Worm (Caenorhabditis elegans) whole organism, L3 larva: ENCODE measurements around the gene ergi-2.

ENCODE experiments used
- R02D3.7 ChIP-seq: fragments of 150-350 bp; optimal IDR thresholded peaks from 2 replicates; lab custom pipeline; 2014; ENCODE audit warnings: missing biosample characterization, missing genetic modification characterization
- ZK546.5 ChIP-seq: sonication (generic microtip); optimal IDR thresholded peaks from 2 replicates; lab custom pipeline; 2017; ENCODE audit warnings: missing biosample characterization, missing genetic modification characterization
- aly-2 ChIP-seq: fragments of 150-350 bp; optimal IDR thresholded peaks from 2 replicates; lab custom pipeline; 2014; ENCODE audit warnings: missing biosample characterization, missing genetic modification characterization
- ama-1 ChIP-seq: fragments of 150-350 bp; optimal IDR thresholded peaks from 2 replicates; lab custom pipeline; 2018
- ceh-28 ChIP-seq: fragments of 150-350 bp; optimal IDR thresholded peaks from 2 replicates; lab custom pipeline; 2014; ENCODE audit warnings: missing biosample characterization, missing genetic modification reagents, missing genetic modification characterization
- ceh-82 ChIP-seq: fragments of 150-350 bp; optimal IDR thresholded peaks from 2 replicates; lab custom pipeline; 2014; ENCODE audit warnings: missing biosample characterization, missing genetic modification characterization
- ceh-9 ChIP-seq: sonication (generic microtip); optimal IDR thresholded peaks from 2 replicates; lab custom pipeline; 2018; ENCODE audit warnings: missing biosample characterization, missing genetic modification characterization
- daf-12 ChIP-seq: fragments of 150-350 bp; optimal IDR thresholded peaks from 2 replicates; lab custom pipeline; 2014; ENCODE audit warnings: missing biosample characterization, missing genetic modification reagents, missing genetic modification characterization
- egl-27 ChIP-seq: sonication (generic microtip); optimal IDR thresholded peaks from 4 replicates; lab custom pipeline; 2017; ENCODE audit warnings: missing biosample characterization, missing genetic modification reagents, missing genetic modification characterization
- elt-1 ChIP-seq: fragments of 150-350 bp; optimal IDR thresholded peaks from 2 replicates; lab custom pipeline; 2014; ENCODE audit warnings: missing biosample characterization, missing genetic modification characterization
- elt-2 ChIP-seq: sonication (generic microtip); optimal IDR thresholded peaks from 2 replicates; lab custom pipeline; 2016; ENCODE audit warnings: missing genetic modification reagents, mild to moderate bottlenecking, missing genetic modification characterization, missing compliant biosample characterization
- elt-3 ChIP-seq, 3 experiments: fragments of 150-350 bp in 1 of 3; sonication (generic microtip) in 2 of 3; optimal IDR thresholded peaks; 2 replicates in 2 of 3; 4 replicates in 1 of 3; lab custom pipeline; 2014 to 2017; ENCODE audit warnings: missing biosample characterization in 3 of 3, missing genetic modification characterization in 3 of 3
- eor-1 ChIP-seq, 2 experiments: fragments of 150-350 bp; optimal IDR thresholded peaks; 2 replicates each; lab custom pipeline; 2014 to 2018; ENCODE audit warnings: missing biosample characterization in 2 of 2, missing genetic modification characterization in 2 of 2
- fos-1 ChIP-seq: fragments of 150-350 bp; optimal IDR thresholded peaks from 2 replicates; lab custom pipeline; 2014; ENCODE audit warnings: missing biosample characterization, missing genetic modification characterization
- jun-1 ChIP-seq: fragments of 150-350 bp; optimal IDR thresholded peaks from 2 replicates; lab custom pipeline; 2014; ENCODE audit warnings: missing biosample characterization, missing genetic modification reagents, missing genetic modification characterization
- lin-15B ChIP-seq: fragments of 150-350 bp; optimal IDR thresholded peaks from 2 replicates; lab custom pipeline; 2014; ENCODE audit warnings: missing biosample characterization, missing genetic modification characterization
- mdl-1 ChIP-seq: fragments of 150-350 bp; optimal IDR thresholded peaks from 2 replicates; lab custom pipeline; 2014; ENCODE audit warnings: missing biosample characterization, missing genetic modification characterization
- nfya-1 ChIP-seq: sonication (generic microtip); optimal IDR thresholded peaks from 2 replicates; lab custom pipeline; 2017; ENCODE audit warnings: missing genetic modification characterization, mild to moderate bottlenecking, missing compliant biosample characterization, antibody characterized with exemption, moderate library complexity; ENCODE audit not compliant: insufficient read depth
- nhr-12 ChIP-seq: fragments of 150-350 bp; optimal IDR thresholded peaks from 2 replicates; lab custom pipeline; 2014; ENCODE audit warnings: missing biosample characterization, missing genetic modification characterization
- nhr-23 ChIP-seq: fragments of 150-350 bp; optimal IDR thresholded peaks from 2 replicates; lab custom pipeline; 2014; ENCODE audit warnings: missing biosample characterization, missing genetic modification reagents, missing genetic modification characterization
- nhr-237 ChIP-seq: fragments of 150-350 bp; optimal IDR thresholded peaks from 2 replicates; lab custom pipeline; 2014; ENCODE audit warnings: missing biosample characterization, missing genetic modification characterization
- nhr-25 ChIP-seq: sonication (generic microtip); optimal IDR thresholded peaks from 2 replicates; lab custom pipeline; 2017; ENCODE audit warnings: missing biosample characterization, missing genetic modification characterization
- nhr-43 ChIP-seq: sonication (generic microtip); optimal IDR thresholded peaks from 2 replicates; lab custom pipeline; 2016; ENCODE audit warnings: mild to moderate bottlenecking, missing genetic modification characterization, missing compliant biosample characterization; ENCODE audit not compliant: poor library complexity, severe bottlenecking
- nhr-67 ChIP-seq: fragments of 150-350 bp; optimal IDR thresholded peaks from 2 replicates; lab custom pipeline; 2014; ENCODE audit warnings: missing biosample characterization, missing genetic modification characterization
- nhr-76 ChIP-seq: fragments of 150-350 bp; sonication (generic microtip); optimal IDR thresholded peaks from 5 replicates; lab custom pipeline; 2014; ENCODE audit warnings: missing biosample characterization, missing genetic modification characterization
- nhr-77 ChIP-seq: fragments of 150-350 bp; optimal IDR thresholded peaks from 2 replicates; lab custom pipeline; 2014; ENCODE audit warnings: missing biosample characterization, missing genetic modification characterization
- pha-4 ChIP-seq: fragments of 150-350 bp; optimal IDR thresholded peaks from 2 replicates; lab custom pipeline; 2014; ENCODE audit warnings: missing biosample characterization, missing genetic modification reagents, missing genetic modification characterization
- pqm-1 ChIP-seq: fragments of 150-350 bp; optimal IDR thresholded peaks from 2 replicates; lab custom pipeline; 2017; ENCODE audit warnings: missing biosample characterization, missing genetic modification characterization, inconsistent platforms
- sea-2 ChIP-seq: fragments of 150-350 bp; sonication (generic microtip); optimal IDR thresholded peaks from 4 replicates; lab custom pipeline; 2014; ENCODE audit warnings: missing biosample characterization, missing genetic modification reagents, missing genetic modification characterization
- snpc-4 ChIP-seq: fragments of 150-350 bp; optimal IDR thresholded peaks from 2 replicates; lab custom pipeline; 2014; ENCODE audit warnings: missing biosample characterization, missing genetic modification characterization
- unc-39 ChIP-seq: sonication (generic microtip); optimal IDR thresholded peaks from 4 replicates; lab custom pipeline; 2017; ENCODE audit warnings: missing biosample characterization, missing genetic modification characterization
- unc-62 ChIP-seq: fragments of 150-350 bp; sonication (generic microtip); optimal IDR thresholded peaks from 4 replicates; lab custom pipeline; 2014; ENCODE audit warnings: missing biosample characterization, missing genetic modification reagents, missing genetic modification characterization
- zag-1 ChIP-seq: fragments of 150-350 bp; optimal IDR thresholded peaks from 2 replicates; lab custom pipeline; 2014; ENCODE audit warnings: missing biosample characterization, missing genetic modification characterization
- ztf-11 ChIP-seq: fragments of 150-350 bp; optimal IDR thresholded peaks from 2 replicates; lab custom pipeline; 2014; ENCODE audit warnings: missing biosample characterization, missing genetic modification characterization
- ztf-4 ChIP-seq: fragments of 150-350 bp; optimal IDR thresholded peaks from 2 replicates; lab custom pipeline; 2014; ENCODE audit warnings: missing biosample characterization, missing genetic modification characterization

The ergi-2 gene

DNA sequence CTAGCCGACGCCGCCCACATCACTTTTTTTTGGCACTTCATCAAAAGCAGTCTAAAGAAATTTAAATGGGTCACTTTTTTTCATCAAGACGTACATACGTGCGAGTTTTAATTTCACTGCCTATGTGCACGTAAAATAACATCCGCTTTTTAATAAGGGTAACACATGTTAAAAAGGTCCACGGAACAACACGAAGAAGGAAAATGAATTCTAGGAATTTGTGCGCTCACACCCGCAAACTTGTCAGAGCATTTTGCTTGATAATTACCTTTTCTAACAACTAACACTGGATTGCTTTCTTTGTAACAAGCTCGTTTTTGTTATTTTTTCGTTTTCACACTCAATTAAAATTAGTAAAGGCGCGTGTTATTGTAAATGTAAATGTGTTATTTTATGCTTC lies 1.6 kb upstream of the ergi-2 start:
- TF ChIP-seq elt-1 (tag; lab: Kevin White, UChicago) (no peak), nfya-1 (no peak), nhr-23 (tag; lab: Kevin White, UChicago) (no peak), daf-12 (tag; lab: Kevin White, UChicago) (no peak), pha-4 (tag; lab: Kevin White, UChicago) (no peak), zag-1 (tag; lab: Kevin White, UChicago) (no peak), lin-15B (tag; lab: Kevin White, UChicago) (no peak), jun-1 (tag; lab: Kevin White, UChicago) (no peak), nhr-77 (tag; lab: Kevin White, UChicago) (no peak), ceh-82 (tag; lab: Kevin White, UChicago) (no peak), R02D3.7 (tag; lab: Kevin White, UChicago) (no peak)
- TF ChIP-seq, all 47 proteins: peak for 0

DNA sequence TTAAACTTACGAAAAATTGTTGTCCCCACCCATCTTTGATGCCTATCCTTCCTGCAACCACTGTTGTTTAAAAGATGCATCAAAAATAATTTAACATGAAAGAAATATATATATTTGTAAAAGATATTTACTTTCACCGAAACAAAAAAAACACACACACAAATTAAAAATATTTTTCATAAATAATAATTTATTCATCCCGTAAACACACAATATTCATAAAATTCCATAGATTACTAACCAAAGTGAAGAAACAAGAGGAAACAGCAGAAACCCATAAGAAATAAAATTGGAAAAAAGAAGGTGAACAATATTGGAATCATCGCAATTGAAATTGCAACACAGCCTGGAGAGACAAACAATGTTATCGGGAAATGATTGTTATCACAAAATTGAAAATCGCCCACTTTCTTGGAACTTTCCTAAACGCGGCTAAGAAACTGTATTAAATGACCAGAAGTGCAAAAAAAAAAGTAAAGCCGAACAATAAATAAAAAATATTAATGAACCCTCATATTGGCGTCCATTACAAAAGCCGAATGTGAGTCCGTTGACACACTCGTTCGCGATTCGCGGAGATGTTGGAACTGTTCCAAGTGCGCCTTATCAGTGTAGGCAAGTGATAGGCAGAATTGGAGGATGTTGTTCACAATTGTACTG lies 3.1 kb downstream of the ergi-2 start, which contains the start of gene slc-25A18.1:
TSS of gene slc-25A18.1 (minus strand) at position 51 of the 660 bp plus-strand sequence.
- TF ChIP-seq egl-27 (tag; lab: Kevin White, UChicago) (no peak), elt-2 (tag; lab: Kevin White, UChicago) (peak; percentile 50)

DNA sequence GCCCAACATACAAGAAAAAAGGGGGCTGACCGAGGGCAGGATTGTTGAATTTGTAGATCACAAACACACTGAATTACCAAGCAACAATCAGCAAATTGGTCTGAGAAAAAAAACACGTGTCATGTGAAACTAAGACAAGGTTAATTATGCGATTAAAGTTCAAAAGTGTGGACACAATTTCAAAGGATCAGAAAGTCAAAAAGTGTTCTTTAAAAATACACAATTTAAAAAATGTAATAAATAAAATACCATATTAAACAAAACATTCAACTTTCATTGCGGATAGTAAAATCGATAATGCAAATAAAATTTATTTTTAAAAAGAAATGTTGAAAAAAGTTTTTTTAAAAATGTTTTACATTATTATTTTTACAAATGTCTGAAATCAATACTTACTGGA lies 8.0 kb downstream of the ergi-2 start, which contains the start of gene cutl-3:
TSS of gene cutl-3 (minus strand) at position 101 of the 400 bp plus-strand sequence.
- TF ChIP-seq nhr-23 (tag; lab: Kevin White, UChicago) = no peak
- no peak for TF ChIP-seq ceh-9 (tag; lab: Kevin White, UChicago)
- TF ChIP-seq nhr-12 (tag; lab: Kevin White, UChicago) = no peak
- TF ChIP-seq unc-62 (GFP tag; lab: Kevin White, UChicago) = no peak
- TF ChIP-seq aly-2 (tag; lab: Kevin White, UChicago) = no peak
- no peak for TF ChIP-seq eor-1 (tag; optimal IDR thresholded peaks at IDR 0.05; lab: Kevin White, UChicago)
- no peak for TF ChIP-seq unc-39
- TF ChIP-seq nhr-67 (tag; lab: Kevin White, UChicago) = no peak
- TF ChIP-seq nhr-237 (tag; lab: Kevin White, UChicago) = no peak
- TF ChIP-seq mdl-1 (tag; lab: Kevin White, UChicago) = no peak

DNA sequence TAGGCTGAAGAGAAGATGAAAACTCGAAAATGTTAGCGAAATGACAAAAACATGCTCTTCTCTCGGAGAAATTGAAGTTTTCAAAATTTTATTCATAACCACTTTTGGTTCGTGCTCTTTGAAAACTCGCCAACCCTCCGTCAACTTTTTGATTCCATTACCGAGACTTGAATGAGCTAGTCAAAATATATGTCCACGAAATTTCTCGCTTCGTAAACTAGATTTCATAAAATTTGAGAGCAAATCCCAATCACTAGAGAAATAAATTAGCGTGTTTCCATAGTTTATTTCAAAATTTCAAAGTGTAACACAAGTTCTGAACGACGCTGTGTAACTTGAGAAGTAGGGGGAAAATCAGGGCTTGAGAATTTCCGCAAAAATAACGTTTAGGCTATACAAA lies 13.4 kb downstream of the ergi-2 start:
- TF ChIP-seq ztf-11 (no peak), sea-2 (GFP tag; lab: Kevin White, UChicago) (no peak), ama-1 (no peak), pqm-1 (no peak), nhr-76 (tag; lab: Kevin White, UChicago) (no peak), elt-3 (tag; optimal IDR thresholded peaks at IDR 0.05; lab: Kevin White, UChicago) (no peak), fos-1 (no peak), elt-1 (tag; lab: Kevin White, UChicago) (no peak), ceh-82 (tag; lab: Kevin White, UChicago) (no peak), nhr-77 (tag; lab: Kevin White, UChicago) (no peak), nhr-12 (tag; lab: Kevin White, UChicago) (no peak), nhr-43 (tag; lab: Kevin White, UChicago) (no peak), snpc-4 (tag; lab: Kevin White, UChicago) (no peak), nfya-1 (no peak)
- TF ChIP-seq, all 47 proteins: peak for 0

DNA sequence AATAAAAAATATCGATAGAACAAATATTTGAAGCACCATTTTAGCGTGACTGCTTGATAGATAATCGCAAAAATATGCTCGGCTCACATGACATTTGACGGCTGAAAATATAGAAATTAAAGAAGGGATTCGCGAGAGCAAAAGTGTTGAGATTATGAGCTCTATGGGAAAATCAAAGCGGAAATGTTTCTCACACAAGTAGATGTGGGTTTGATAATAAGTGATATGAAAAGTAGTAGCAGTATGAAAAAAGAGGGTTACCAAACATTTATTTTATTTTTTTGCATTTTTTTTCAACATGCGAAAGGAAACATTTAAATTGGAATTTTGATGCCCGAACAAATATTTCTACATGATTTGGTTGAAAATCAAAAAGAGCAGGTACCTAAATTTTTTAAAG lies 15.8 kb downstream of the ergi-2 start, which contains the start of gene iglr-1:
TSS of gene iglr-1 (minus strand) at position 101 of the 400 bp plus-strand sequence.
- TF ChIP-seq nfya-1 = no peak
- no peak for TF ChIP-seq ZK546.5 (tag; lab: Kevin White, UChicago)
- TF ChIP-seq eor-1 (tag; optimal IDR thresholded peaks at IDR 0.05; lab: Kevin White, UChicago) = no peak
- no peak for TF ChIP-seq ceh-28 (tag; lab: Kevin White, UChicago)
- TF ChIP-seq snpc-4 (tag; lab: Kevin White, UChicago) = no peak
- TF ChIP-seq ztf-4 (tag; lab: Kevin White, UChicago) = no peak
- no peak for TF ChIP-seq aly-2 (tag; lab: Kevin White, UChicago)
- no peak for TF ChIP-seq ceh-82 (tag; lab: Kevin White, UChicago)
- TF ChIP-seq nhr-25 (tag; lab: Kevin White, UChicago) = no peak
- no peak for TF ChIP-seq sea-2 (GFP tag; lab: Kevin White, UChicago)
